Fruit fly (Drosophila melanogaster) whole organism, embryonic: Measurements from ENCODE around the gene fwe.
A peak's percentile ranks its signal among the peaks of the same experiment; 100 is the strongest.

ENCODE experiments used
- Aef1 ChIP-seq: fragments of 200-800 bp; sonication (Bioruptor generic); IDR thresholded peaks from 3 replicates; pipeline ENCODE4 v1.3.6; 2022; ENCODE audit warnings: missing biosample characterization, missing genetic modification characterization
- Antp ChIP-seq: fragments of 200-800 bp; sonication (Bioruptor generic); optimal IDR thresholded peaks from 3 replicates; lab custom pipeline; 2016; ENCODE audit warnings: missing biosample characterization, missing genetic modification characterization
- Atf-2 ChIP-seq: fragments of 200-800 bp; sonication (Bioruptor generic); optimal IDR thresholded peaks from 2 replicates; lab custom pipeline; 2016; ENCODE audit warnings: missing biosample characterization, missing genetic modification characterization
- CG10147 ChIP-seq: fragments of 200-800 bp; sonication (Bioruptor generic); optimal IDR thresholded peaks from 2 replicates; lab custom pipeline; 2019; ENCODE audit warnings: missing biosample characterization, mild to moderate bottlenecking, missing genetic modification characterization, moderate library complexity
- CG10274 ChIP-seq: fragments of 200-800 bp; sonication (Bioruptor generic); optimal IDR thresholded peaks from 3 replicates; lab custom pipeline; 2017; ENCODE audit warnings: missing biosample characterization, mild to moderate bottlenecking, missing genetic modification characterization
- CG10366 ChIP-seq: fragments of 200-800 bp; sonication (Bioruptor generic); IDR thresholded peaks from 2 replicates; pipeline ENCODE4 v1.3.6; 2022; ENCODE audit warnings: missing biosample characterization, missing genetic modification characterization
- CG10431 ChIP-seq: fragments of 200-800 bp; sonication (Bioruptor generic); optimal IDR thresholded peaks from 3 replicates; lab custom pipeline; 2018; ENCODE audit warnings: missing biosample characterization, mild to moderate bottlenecking, missing genetic modification characterization
- CG12219 ChIP-seq: fragments of 200-800 bp; sonication (Bioruptor generic); optimal IDR thresholded peaks from 3 replicates; lab custom pipeline; 2018; ENCODE audit warnings: missing biosample characterization, mild to moderate bottlenecking, missing genetic modification characterization
- CG13424 ChIP-seq: fragments of 200-800 bp; sonication (Bioruptor generic); optimal IDR thresholded peaks from 2 replicates; lab custom pipeline; 2019; ENCODE audit warnings: missing biosample characterization, mild to moderate bottlenecking, missing genetic modification characterization, moderate library complexity
- CG13894 ChIP-seq: fragments of 200-800 bp; sonication (Bioruptor generic); optimal IDR thresholded peaks from 3 replicates; lab custom pipeline; 2018; ENCODE audit warnings: missing biosample characterization, mild to moderate bottlenecking, missing genetic modification characterization, moderate library complexity
- CG14014 ChIP-seq: fragments of 200-800 bp; sonication (Bioruptor generic); IDR thresholded peaks from 2 replicates; pipeline ENCODE4 v1.3.6; 2022; ENCODE audit warnings: missing biosample characterization, missing genetic modification characterization
- CG15073 ChIP-seq: fragments of 200-800 bp; sonication (Bioruptor generic); optimal IDR thresholded peaks from 2 replicates; lab custom pipeline; 2016; ENCODE audit warnings: missing biosample characterization, missing genetic modification characterization
- CG1529 ChIP-seq: fragments of 200-800 bp; sonication (Bioruptor generic); optimal IDR thresholded peaks from 3 replicates; lab custom pipeline; 2018; ENCODE audit warnings: missing biosample characterization, missing genetic modification characterization
- CG17612 ChIP-seq: fragments of 200-800 bp; sonication (Bioruptor generic); IDR thresholded peaks from 2 replicates; pipeline ENCODE4 v1.3.6; 2022; ENCODE audit warnings: missing biosample characterization, missing genetic modification characterization
- CG18262 ChIP-seq: fragments of 200-800 bp; optimal IDR thresholded peaks from 3 replicates; lab custom pipeline; 2019; ENCODE audit warnings: missing biosample characterization, mild to moderate bottlenecking, missing genetic modification characterization, moderate library complexity
- CG18599 ChIP-seq: fragments of 200-800 bp; sonication (Bioruptor generic); optimal IDR thresholded peaks from 3 replicates; lab custom pipeline; 2017; ENCODE audit warnings: missing biosample characterization, missing genetic modification characterization, mild to moderate bottlenecking, moderate library complexity, missing genetic modification reagents
- CG3995 ChIP-seq: fragments of 200-800 bp; sonication (Bioruptor generic); optimal IDR thresholded peaks from 3 replicates; lab custom pipeline; 2016; ENCODE audit warnings: missing biosample characterization, missing genetic modification characterization
- CG4730 ChIP-seq: fragments of 200-800 bp; sonication (Bioruptor generic); IDR thresholded peaks from 2 replicates; pipeline ENCODE4 v1.3.6; 2022; ENCODE audit warnings: missing biosample characterization, missing genetic modification characterization
- CG6272 ChIP-seq: fragments of 200-800 bp; sonication (Bioruptor generic); IDR thresholded peaks from 2 replicates; pipeline ENCODE4 v1.3.6; 2022; ENCODE audit warnings: missing biosample characterization, missing genetic modification characterization
- CG6654 ChIP-seq: fragments of 200-800 bp; sonication (Bioruptor generic); optimal IDR thresholded peaks from 2 replicates; lab custom pipeline; 2017; ENCODE audit warnings: missing biosample characterization, mild to moderate bottlenecking, missing genetic modification characterization
- CG6689 ChIP-seq: fragments of 200-800 bp; sonication (Bioruptor generic); IDR thresholded peaks from 2 replicates; pipeline ENCODE4 v1.3.6; 2022; ENCODE audit warnings: missing biosample characterization, missing genetic modification characterization
- CG6791 ChIP-seq: fragments of 200-800 bp; sonication (Bioruptor generic); IDR thresholded peaks from 3 replicates; pipeline ENCODE4 v1.3.6; 2022; ENCODE audit warnings: missing biosample characterization, missing genetic modification characterization; ENCODE audit not compliant: partially characterized antibody
- CG8290 ChIP-seq, 3 experiments: fragments of 200-800 bp; sonication (Bioruptor generic); optimal IDR thresholded peaks; 2 replicates each; lab custom pipeline; 2016 to 2019; ENCODE audit warnings: missing biosample characterization in 3 of 3, missing genetic modification characterization in 3 of 3, mild to moderate bottlenecking in 2 of 3, moderate library complexity in 1 of 3
- Camta ChIP-seq: fragments of 200-800 bp; sonication (Bioruptor generic); optimal IDR thresholded peaks from 2 replicates; lab custom pipeline; 2016; ENCODE audit warnings: missing biosample characterization, missing genetic modification characterization
- D19B ChIP-seq: fragments of 200-800 bp; sonication (Bioruptor generic); optimal IDR thresholded peaks from 2 replicates; lab custom pipeline; 2017; ENCODE audit warnings: missing biosample characterization, mild to moderate bottlenecking, missing genetic modification characterization
- Dek ChIP-seq: fragments of 200-800 bp; sonication (Bioruptor generic); optimal IDR thresholded peaks from 3 replicates; lab custom pipeline; 2019; ENCODE audit warnings: missing biosample characterization, mild to moderate bottlenecking, missing genetic modification characterization, moderate library complexity
- Dip3 ChIP-seq: fragments of 200-800 bp; sonication (Bioruptor generic); optimal IDR thresholded peaks from 3 replicates; lab custom pipeline; 2016; ENCODE audit warnings: missing biosample characterization, missing genetic modification characterization
- Dll ChIP-seq: fragments of 200-800 bp; sonication (Bioruptor generic); IDR thresholded peaks from 4 replicates; pipeline ENCODE4 v1.3.6; 2022; ENCODE audit warnings: missing biosample characterization, missing genetic modification characterization; ENCODE audit not compliant: partially characterized antibody
- Dp ChIP-seq: fragments of 200-800 bp; sonication (Bioruptor generic); optimal IDR thresholded peaks from 2 replicates; lab custom pipeline; 2018; ENCODE audit warnings: missing biosample characterization, mild to moderate bottlenecking, missing genetic modification characterization, moderate library complexity
- Ets65A ChIP-seq: fragments of 200-800 bp; sonication (Bioruptor generic); peaks from one replicate; lab custom pipeline; 2016; ENCODE audit warnings: missing biosample characterization, missing genetic modification characterization
- Fer2 ChIP-seq: fragments of 200-800 bp; sonication (Bioruptor generic); optimal IDR thresholded peaks from 2 replicates; lab custom pipeline; 2018; ENCODE audit warnings: missing biosample characterization, mild to moderate bottlenecking, missing genetic modification characterization, moderate library complexity
- MBD-R2 ChIP-seq: fragments of 200-800 bp; sonication (Bioruptor generic); IDR thresholded peaks from 2 replicates; pipeline ENCODE4 v1.3.6; 2022; ENCODE audit warnings: missing biosample characterization, missing genetic modification characterization
- Scr ChIP-seq: fragments of 200-800 bp; sonication (Bioruptor generic); IDR thresholded peaks from 2 replicates; pipeline ENCODE4 v1.3.6; 2022; ENCODE audit warnings: missing biosample characterization, missing genetic modification characterization; ENCODE audit not compliant: partially characterized antibody
- Six4 ChIP-seq: fragments of 200-800 bp; sonication (Bioruptor generic); optimal IDR thresholded peaks from 2 replicates; lab custom pipeline; 2016; ENCODE audit warnings: missing biosample characterization, missing genetic modification characterization
- amos ChIP-seq: fragments of 200-800 bp; sonication (Bioruptor generic); IDR thresholded peaks from 2 replicates; pipeline ENCODE4 v1.3.6; 2022; ENCODE audit warnings: missing biosample characterization, missing genetic modification characterization; ENCODE audit not compliant: partially characterized antibody
- az2 ChIP-seq: fragments of 200-800 bp; sonication (Bioruptor generic); optimal IDR thresholded peaks from 3 replicates; lab custom pipeline; 2016; ENCODE audit warnings: missing biosample characterization, missing genetic modification characterization
- bsh ChIP-seq, 2 experiments: fragments of 200-800 bp; sonication (Bioruptor generic); optimal IDR thresholded peaks; 2 replicates each; lab custom pipeline; 2017 to 2018; ENCODE audit warnings: mild to moderate bottlenecking in 2 of 2, missing biosample characterization in 2 of 2, missing genetic modification characterization in 2 of 2, moderate library complexity in 1 of 2
- cg ChIP-seq: fragments of 200-800 bp; sonication (Bioruptor generic); optimal IDR thresholded peaks from 3 replicates; lab custom pipeline; 2019; ENCODE audit warnings: missing biosample characterization, mild to moderate bottlenecking, missing genetic modification characterization, moderate library complexity
- dpn ChIP-seq, 2 experiments: fragments of 200-800 bp; sonication (Bioruptor generic); optimal IDR thresholded peaks; 3 replicates each; lab custom pipeline; 2016; ENCODE audit warnings: missing biosample characterization in 2 of 2, missing genetic modification characterization in 2 of 2
- fu2 ChIP-seq: fragments of 200-800 bp; sonication (Bioruptor generic); optimal IDR thresholded peaks from 2 replicates; lab custom pipeline; 2016; ENCODE audit warnings: missing biosample characterization, missing genetic modification characterization
- her ChIP-seq: fragments of 200-800 bp; sonication (Bioruptor generic); optimal IDR thresholded peaks from 2 replicates; lab custom pipeline; 2016; ENCODE audit warnings: missing biosample characterization, missing genetic modification characterization
- ken ChIP-seq: fragments of 200-800 bp; sonication (Bioruptor generic); IDR thresholded peaks from 3 replicates; pipeline ENCODE4 v1.3.6; 2022; ENCODE audit warnings: missing biosample characterization, missing genetic modification characterization
- nau ChIP-seq: fragments of 200-800 bp; sonication (Bioruptor generic); optimal IDR thresholded peaks from 3 replicates; lab custom pipeline; 2017; ENCODE audit warnings: missing biosample characterization, mild to moderate bottlenecking, missing genetic modification characterization, missing genetic modification reagents
- org-1 ChIP-seq: fragments of 200-800 bp; sonication (Bioruptor generic); optimal IDR thresholded peaks from 2 replicates; lab custom pipeline; 2017; ENCODE audit warnings: missing biosample characterization, missing genetic modification characterization
- pnt ChIP-seq: fragments of 200-800 bp; sonication (Bioruptor generic); optimal IDR thresholded peaks from 3 replicates; lab custom pipeline; 2016; ENCODE audit warnings: missing biosample characterization, missing genetic modification characterization
- sim ChIP-seq: fragments of 200-800 bp; sonication (Bioruptor generic); IDR thresholded peaks from 2 replicates; pipeline ENCODE4 v1.3.6; 2022; ENCODE audit warnings: missing biosample characterization, missing genetic modification characterization
- slbo ChIP-seq: fragments of 200-800 bp; sonication (Bioruptor generic); IDR thresholded peaks from 2 replicates; pipeline ENCODE4 v1.3.6; 2022; ENCODE audit warnings: missing biosample characterization, missing genetic modification characterization
- slp2 ChIP-seq: fragments of 200-800 bp; sonication (Bioruptor generic); optimal IDR thresholded peaks from 2 replicates; lab custom pipeline; 2016; ENCODE audit warnings: missing biosample characterization, missing genetic modification characterization
- sna ChIP-seq: fragments of 200-800 bp; sonication (Bioruptor generic); IDR thresholded peaks from 2 replicates; pipeline ENCODE4 v1.3.6; 2022; ENCODE audit warnings: missing biosample characterization, missing genetic modification characterization; ENCODE audit not compliant: partially characterized antibody
- twi ChIP-seq: fragments of 200-800 bp; optimal IDR thresholded peaks from 2 replicates; lab custom pipeline; 2019; ENCODE audit warnings: missing biosample characterization, mild to moderate bottlenecking, missing genetic modification characterization, moderate library complexity
- vvl ChIP-seq: fragments of 200-800 bp; sonication (Bioruptor generic); IDR thresholded peaks from 2 replicates; pipeline ENCODE4 v1.3.6; 2022; ENCODE audit warnings: missing biosample characterization, missing genetic modification characterization

Gene fwe

DNA sequence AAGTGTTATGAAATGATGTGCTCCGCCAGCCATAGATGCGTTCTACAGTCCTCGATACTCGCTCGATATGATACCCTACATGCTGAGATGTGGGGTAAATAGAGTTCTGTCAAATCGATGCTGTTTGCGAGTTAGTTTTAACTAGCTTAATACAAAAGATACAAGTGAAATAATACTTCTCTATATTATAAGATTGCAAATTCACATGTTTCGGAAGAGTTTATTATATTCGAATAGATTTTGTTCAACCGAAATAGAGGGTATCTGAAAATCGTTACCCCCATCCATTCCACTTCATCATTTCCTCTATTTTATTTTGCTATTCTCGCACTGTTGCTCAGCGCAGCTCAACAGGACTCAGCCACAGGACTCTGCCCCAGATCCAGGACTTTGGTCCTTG, 21.9 kb downstream of the fwe start (continued):
- peak; percentile 42 for TF ChIP-seq vvl (GFP tag; lab: Robert Waterston, UW)
- peak; percentile 16 for TF ChIP-seq Six4 (GFP tag; lab: Kevin White, UChicago)
- 0 out of 2 replicates have a peak, but pooled peaks have one; percentile 44 for TF ChIP-seq CG14014 (GFP tag; lab: Robert Waterston, UW)
- TF ChIP-seq CG6272 (GFP tag; lab: Robert Waterston, UW): no peak
- TF ChIP-seq CG6791 (GFP tag; lab: Robert Waterston, UW): no peak
- TF ChIP-seq Ets65A (GFP tag; lab: Kevin White, UChicago): peak; percentile 94
- peak; percentile 77 for TF ChIP-seq D19B (GFP tag; lab: Kevin White, UChicago)
- TF ChIP-seq CG13424 (tag; lab: Kevin White, UChicago): peak; percentile 34
- no peak for TF ChIP-seq nau
- TF ChIP-seq Fer2 (tag; lab: Kevin White, UChicago): no peak
- no peak for TF ChIP-seq Dll
- peak; percentile 24; the same call in 1 of the 2 replicates for TF ChIP-seq CG6689 (GFP tag; lab: Robert Waterston, UW)
- no peak for TF ChIP-seq CG13894 (tag; lab: Kevin White, UChicago)
- TF ChIP-seq CG10274 (GFP tag; lab: Kevin White, UChicago): peak; percentile 0
- TF ChIP-seq CG10147 (GFP tag; lab: Kevin White, UChicago): no peak
- TF ChIP-seq CG3995 (GFP tag; lab: Kevin White, UChicago): no peak
- TF ChIP-seq CG12219: peak; percentile 21
- TF ChIP-seq CG10366 (GFP tag; lab: Robert Waterston, UW): peak; percentile 49; the same call in 1 of the 2 replicates
- TF ChIP-seq Atf-2: peak; percentile 29
- TF ChIP-seq CG15073 (GFP tag; lab: Kevin White, UChicago): no peak
- TF ChIP-seq CG1529 (GFP tag; lab: Kevin White, UChicago): peak; percentile 13
- no peak for TF ChIP-seq Dek (tag; lab: Kevin White, UChicago)
- peak; percentile 56 for TF ChIP-seq CG18262 (tag; lab: Kevin White, UChicago)
- TF ChIP-seq CG17612 (GFP tag; lab: Robert Waterston, UW): no peak
- no peak for TF ChIP-seq Dp (GFP tag; lab: Kevin White, UChicago)
- TF ChIP-seq Aef1 (GFP tag; lab: Robert Waterston, UW): no peak
- no peak for TF ChIP-seq cg
- no peak for TF ChIP-seq CG10431 (GFP tag; lab: Kevin White, UChicago)
- TF ChIP-seq pnt (GFP tag; lab: Kevin White, UChicago): peak; percentile 1
- TF ChIP-seq Camta (GFP tag; lab: Kevin White, UChicago): no peak
- no peak for TF ChIP-seq amos (GFP tag; lab: Robert Waterston, UW)
- TF ChIP-seq Dip3 (GFP tag; lab: Kevin White, UChicago): no peak
- TF ChIP-seq dpn (GFP tag; optimal IDR thresholded peaks at IDR 0.05; lab: Kevin White, UChicago): peak in 1 of 2 experiments; percentile 26
- TF ChIP-seq twi (tag; lab: Kevin White, UChicago): peak; percentile 18
- no peak for TF ChIP-seq sna (GFP tag; lab: Robert Waterston, UW)
- TF ChIP-seq ken (GFP tag; lab: Robert Waterston, UW): no peak
- TF ChIP-seq fu2 (GFP tag; lab: Kevin White, UChicago): no peak
- TF ChIP-seq Antp (GFP tag; lab: Kevin White, UChicago): no peak
- peak in 1 of 2 experiments; percentile 56 for TF ChIP-seq bsh (GFP tag; optimal IDR thresholded peaks at IDR 0.05; lab: Kevin White, UChicago)
- peak; percentile 36 for TF ChIP-seq az2
- no peak for TF ChIP-seq CG6654 (GFP tag; lab: Kevin White, UChicago)
- no peak for TF ChIP-seq sim
- no peak for TF ChIP-seq CG4730 (GFP tag; lab: Robert Waterston, UW)
- no peak for TF ChIP-seq CG8290 (GFP tag; optimal IDR thresholded peaks at IDR 0.05; lab: Kevin White, UChicago)
- peak in 1 of 2 experiments; percentile 26 for TF ChIP-seq CG8290 (tag; optimal IDR thresholded peaks at IDR 0.05; lab: Kevin White, UChicago)
- TF ChIP-seq slp2 (GFP tag; lab: Kevin White, UChicago): no peak
- no peak for TF ChIP-seq Scr (GFP tag; lab: Robert Waterston, UW)
- TF ChIP-seq org-1: peak; percentile 14
- peak; percentile 11; the same call in 1 of the 2 replicates for TF ChIP-seq MBD-R2 (GFP tag; lab: Robert Waterston, UW)
- no peak for TF ChIP-seq her (GFP tag; lab: Kevin White, UChicago)
- TF ChIP-seq slbo (GFP tag; lab: Robert Waterston, UW): peak; percentile 38
- peak; percentile 63 for TF ChIP-seq CG18599 (GFP tag; lab: Kevin White, UChicago)
